Worm (Caenorhabditis elegans): ENCODE data around the gene fbxa-199.

DNA sequence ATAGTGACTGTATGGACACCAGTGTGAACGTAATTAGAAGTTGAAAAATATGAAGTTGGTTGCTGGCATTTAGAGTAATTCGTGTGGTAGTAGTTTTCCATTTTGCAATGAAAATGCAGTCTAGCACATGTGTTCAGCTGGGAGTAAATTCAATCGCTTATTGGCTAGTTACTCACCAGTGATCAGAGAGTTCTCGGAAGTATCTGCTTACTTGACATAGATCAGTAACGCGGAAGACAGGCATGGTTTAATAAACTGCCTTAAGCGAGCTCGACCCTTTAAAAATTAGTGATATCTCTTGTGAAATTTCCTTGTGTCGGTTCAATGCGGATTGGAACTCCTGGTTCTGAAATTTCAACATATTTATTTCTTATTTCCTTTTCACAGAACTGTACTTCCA lies 22.4 kb downstream of the fbxa-199 start, which contains the start of gene srh-52:
- no peak for TF ChIP-seq C34F6.9 (tag; optimal IDR thresholded peaks at IDR 0.05)
- TF ChIP-seq zag-1 (tag; optimal IDR thresholded peaks at IDR 0.05): no peak
- TF ChIP-seq nhr-11 (tag; optimal IDR thresholded peaks at IDR 0.05): no peak
- TF ChIP-seq ceh-82 (tag; optimal IDR thresholded peaks at IDR 0.05): no peak

Data from whole organism, L2 larva.